Fruit fly (Drosophila melanogaster) whole organism, embryonic: ENCODE data around the gene CG7728.

ENCODE experiments used
- Abd-B ChIP-seq: fragments of 200-800 bp; sonication (Bioruptor generic); optimal IDR thresholded peaks from 2 replicates; lab custom pipeline; 2018; ENCODE audit warnings: missing biosample characterization, mild to moderate bottlenecking, missing genetic modification characterization, moderate library complexity
- BtbVII ChIP-seq: fragments of 200-800 bp; sonication (Bioruptor generic); optimal IDR thresholded peaks from 3 replicates; lab custom pipeline; 2017; ENCODE audit warnings: missing biosample characterization, mild to moderate bottlenecking, missing genetic modification characterization
- Bteb2 ChIP-seq: fragments of 200-800 bp; sonication (Bioruptor generic); optimal IDR thresholded peaks from 2 replicates; lab custom pipeline; 2016; ENCODE audit warnings: missing biosample characterization, missing genetic modification characterization
- CG10147 ChIP-seq: fragments of 200-800 bp; sonication (Bioruptor generic); optimal IDR thresholded peaks from 2 replicates; lab custom pipeline; 2019; ENCODE audit warnings: missing biosample characterization, mild to moderate bottlenecking, missing genetic modification characterization, moderate library complexity
- CG1024 ChIP-seq: fragments of 200-800 bp; sonication (Bioruptor generic); IDR thresholded peaks from 2 replicates; pipeline ENCODE4 v1.3.6; 2022; ENCODE audit warnings: missing biosample characterization, missing genetic modification characterization
- CG11723 ChIP-seq: fragments of 200-800 bp; sonication (Bioruptor generic); optimal IDR thresholded peaks from 2 replicates; lab custom pipeline; 2017; ENCODE audit warnings: missing biosample characterization, mild to moderate bottlenecking, missing genetic modification characterization
- CG13624 ChIP-seq: fragments of 200-800 bp; sonication (Bioruptor generic); optimal IDR thresholded peaks from 2 replicates; lab custom pipeline; 2016; ENCODE audit warnings: missing biosample characterization, missing genetic modification characterization
- CG14050 ChIP-seq: fragments of 200-800 bp; sonication (Bioruptor generic); IDR thresholded peaks from 3 replicates; pipeline ENCODE4 v1.3.6; 2022; ENCODE audit warnings: missing biosample characterization, missing genetic modification characterization
- CG14667 ChIP-seq: fragments of 200-800 bp; sonication (Bioruptor generic); IDR thresholded peaks from 2 replicates; pipeline ENCODE4 v1.3.6; 2022; ENCODE audit warnings: missing biosample characterization, missing genetic modification characterization
- CG15479 ChIP-seq: fragments of 200-800 bp; sonication (Bioruptor generic); optimal IDR thresholded peaks from 3 replicates; lab custom pipeline; 2019; ENCODE audit warnings: missing biosample characterization, mild to moderate bottlenecking, missing genetic modification characterization, moderate library complexity
- CG15514 ChIP-seq: fragments of 200-800 bp; sonication (Bioruptor generic); optimal IDR thresholded peaks from 3 replicates; lab custom pipeline; 2017; ENCODE audit warnings: missing biosample characterization, missing genetic modification characterization, mild to moderate bottlenecking, moderate library complexity, missing genetic modification reagents
- CG15696 ChIP-seq: fragments of 200-800 bp; sonication (Bioruptor generic); optimal IDR thresholded peaks from 2 replicates; lab custom pipeline; 2019; ENCODE audit warnings: missing biosample characterization, mild to moderate bottlenecking, missing genetic modification characterization, moderate library complexity
- CG16863 ChIP-seq: fragments of 200-800 bp; sonication (Bioruptor generic); optimal IDR thresholded peaks from 3 replicates; lab custom pipeline; 2016; ENCODE audit warnings: missing biosample characterization, missing genetic modification characterization
- CG17186 ChIP-seq: fragments of 200-800 bp; sonication (Bioruptor generic); optimal IDR thresholded peaks from 3 replicates; lab custom pipeline; 2017; ENCODE audit warnings: missing biosample characterization, missing genetic modification reagents, missing genetic modification characterization
- CG17385 ChIP-seq: fragments of 200-800 bp; sonication (Bioruptor generic); optimal IDR thresholded peaks from 3 replicates; lab custom pipeline; 2018; ENCODE audit warnings: missing biosample characterization, mild to moderate bottlenecking, missing genetic modification characterization
- CG17568 ChIP-seq: fragments of 200-800 bp; sonication (Bioruptor generic); optimal IDR thresholded peaks from 2 replicates; lab custom pipeline; 2018; ENCODE audit warnings: missing biosample characterization, mild to moderate bottlenecking, missing genetic modification characterization, moderate library complexity
- CG17829 ChIP-seq: fragments of 200-800 bp; optimal IDR thresholded peaks from 2 replicates; lab custom pipeline; 2019; ENCODE audit warnings: missing biosample characterization, mild to moderate bottlenecking, missing genetic modification characterization, moderate library complexity
- CG2129 ChIP-seq: fragments of 200-800 bp; sonication (Bioruptor generic); IDR thresholded peaks from 2 replicates; pipeline ENCODE4 v1.3.6; 2022; ENCODE audit warnings: missing biosample characterization, missing genetic modification characterization; ENCODE audit not compliant: partially characterized antibody
- CG32772 ChIP-seq: fragments of 200-800 bp; sonication (Bioruptor generic); IDR thresholded peaks from 2 replicates; pipeline ENCODE4 v1.3.6; 2022; ENCODE audit warnings: missing biosample characterization, missing genetic modification characterization
- CG34224 ChIP-seq: fragments of 200-800 bp; sonication (Bioruptor generic); IDR thresholded peaks from 3 replicates; pipeline ENCODE4 v1.3.6; 2022; ENCODE audit warnings: missing biosample characterization, missing genetic modification characterization; ENCODE audit not compliant: partially characterized antibody
- CG34376 ChIP-seq: fragments of 200-800 bp; sonication (Bioruptor generic); optimal IDR thresholded peaks from 2 replicates; lab custom pipeline; 2018; ENCODE audit warnings: missing biosample characterization, mild to moderate bottlenecking, missing genetic modification characterization
- CG43689 ChIP-seq: fragments of 200-800 bp; sonication (Bioruptor generic); IDR thresholded peaks from 2 replicates; pipeline ENCODE4 v1.3.6; 2022; ENCODE audit warnings: missing biosample characterization, missing genetic modification characterization
- CG6175 ChIP-seq: fragments of 200-800 bp; sonication (Bioruptor generic); IDR thresholded peaks from 3 replicates; pipeline ENCODE4 v1.3.6; 2022; ENCODE audit warnings: missing biosample characterization, missing genetic modification characterization
- CG6272 ChIP-seq: fragments of 200-800 bp; sonication (Bioruptor generic); IDR thresholded peaks from 2 replicates; pipeline ENCODE4 v1.3.6; 2022; ENCODE audit warnings: missing biosample characterization, missing genetic modification characterization
- CG6654 ChIP-seq: fragments of 200-800 bp; sonication (Bioruptor generic); optimal IDR thresholded peaks from 2 replicates; lab custom pipeline; 2017; ENCODE audit warnings: missing biosample characterization, mild to moderate bottlenecking, missing genetic modification characterization
- CG6689 ChIP-seq: fragments of 200-800 bp; sonication (Bioruptor generic); IDR thresholded peaks from 2 replicates; pipeline ENCODE4 v1.3.6; 2022; ENCODE audit warnings: missing biosample characterization, missing genetic modification characterization
- CG8765 ChIP-seq: fragments of 200-800 bp; sonication (Bioruptor generic); IDR thresholded peaks from 2 replicates; pipeline ENCODE4 v1.3.6; 2022; ENCODE audit warnings: missing biosample characterization, missing genetic modification characterization
- CG9215 ChIP-seq: fragments of 200-800 bp; sonication (Bioruptor generic); IDR thresholded peaks from 2 replicates; pipeline ENCODE4 v1.3.6; 2022; ENCODE audit warnings: missing biosample characterization, missing genetic modification characterization
- Gsc ChIP-seq: fragments of 200-800 bp; sonication (Bioruptor generic); IDR thresholded peaks from 2 replicates; pipeline ENCODE4 v1.3.6; 2022; ENCODE audit warnings: missing biosample characterization, missing genetic modification characterization
- HHEX ChIP-seq: fragments of 200-800 bp; sonication (Bioruptor generic); optimal IDR thresholded peaks from 3 replicates; lab custom pipeline; 2017; ENCODE audit warnings: missing biosample characterization, mild to moderate bottlenecking, missing genetic modification characterization, missing genetic modification reagents
- Neu2 ChIP-seq: fragments of 200-800 bp; sonication (Bioruptor generic); optimal IDR thresholded peaks from 3 replicates; lab custom pipeline; 2016; ENCODE audit warnings: missing biosample characterization, missing genetic modification characterization, borderline replicate concordance
- Nf-YB ChIP-seq: fragments of 200-800 bp; sonication (Bioruptor generic); optimal IDR thresholded peaks from 3 replicates; lab custom pipeline; 2019; ENCODE audit warnings: missing biosample characterization, mild to moderate bottlenecking, missing genetic modification characterization, moderate library complexity
- Nf-YC ChIP-seq: fragments of 200-800 bp; optimal IDR thresholded peaks from 3 replicates; lab custom pipeline; 2019; ENCODE audit warnings: missing biosample characterization, mild to moderate bottlenecking, missing genetic modification characterization, moderate library complexity
- Sin3A ChIP-seq: fragments of >200 bp; optimal IDR thresholded peaks from 2 replicates; lab custom pipeline; 2018
- abd-A ChIP-seq: fragments of 200-800 bp; sonication (Bioruptor generic); optimal IDR thresholded peaks from 3 replicates; lab custom pipeline; 2019; ENCODE audit warnings: missing biosample characterization, mild to moderate bottlenecking, missing genetic modification characterization, moderate library complexity
- al ChIP-seq: fragments of 200-800 bp; sonication (Bioruptor generic); IDR thresholded peaks from 2 replicates; pipeline ENCODE4 v1.3.6; 2022; ENCODE audit warnings: missing biosample characterization, missing genetic modification characterization
- ash1 ChIP-seq: fragments of 200-800 bp; sonication (Bioruptor generic); optimal IDR thresholded peaks from 2 replicates; lab custom pipeline; 2018; ENCODE audit warnings: missing biosample characterization, mild to moderate bottlenecking, missing genetic modification characterization
- cas ChIP-seq: fragments of 200-800 bp; sonication (Bioruptor generic); IDR thresholded peaks from 2 replicates; pipeline ENCODE4 v1.3.6; 2022; ENCODE audit warnings: missing biosample characterization, missing genetic modification characterization
- chif ChIP-seq, 2 experiments: fragments of 200-800 bp; sonication (Bioruptor generic); optimal IDR thresholded peaks; 3 replicates each; lab custom pipeline; 2016; ENCODE audit warnings: missing biosample characterization in 2 of 2, missing genetic modification characterization in 2 of 2
- chm ChIP-seq: fragments of 200-800 bp; sonication (Bioruptor generic); IDR thresholded peaks from 2 replicates; pipeline ENCODE4 v1.3.6; 2022; ENCODE audit warnings: missing biosample characterization, missing genetic modification characterization
- dan ChIP-seq: fragments of 200-800 bp; sonication (Bioruptor generic); IDR thresholded peaks from 2 replicates; pipeline ENCODE4 v1.3.6; 2022; ENCODE audit warnings: missing biosample characterization, missing genetic modification characterization
- emc ChIP-seq: fragments of 200-800 bp; sonication (Bioruptor generic); optimal IDR thresholded peaks from 2 replicates; lab custom pipeline; 2016; ENCODE audit warnings: missing biosample characterization, missing genetic modification characterization
- exex ChIP-seq: fragments of 200-800 bp; sonication (Bioruptor generic); optimal IDR thresholded peaks from 4 replicates; lab custom pipeline; 2018; ENCODE audit warnings: missing biosample characterization, mild to moderate bottlenecking, missing genetic modification characterization, moderate library complexity
- eyg ChIP-seq: fragments of 200-800 bp; sonication (Bioruptor generic); optimal IDR thresholded peaks from 3 replicates; lab custom pipeline; 2016; ENCODE audit warnings: missing biosample characterization, missing genetic modification characterization
- fu2 ChIP-seq: fragments of 200-800 bp; sonication (Bioruptor generic); optimal IDR thresholded peaks from 2 replicates; lab custom pipeline; 2016; ENCODE audit warnings: missing biosample characterization, missing genetic modification characterization
- gt ChIP-seq: fragments of 200-800 bp; sonication (Bioruptor generic); IDR thresholded peaks from 2 replicates; pipeline ENCODE4 v1.3.6; 2022; ENCODE audit warnings: missing biosample characterization, missing genetic modification characterization
- hth ChIP-seq: fragments of >200 bp; optimal IDR thresholded peaks from 2 replicates; lab custom pipeline; 2017; ENCODE audit warnings: inconsistent platforms
- inv ChIP-seq: fragments of 200-800 bp; sonication (Bioruptor generic); IDR thresholded peaks from 2 replicates; pipeline ENCODE4 v1.3.6; 2022; ENCODE audit warnings: missing biosample characterization, missing genetic modification characterization; ENCODE audit not compliant: partially characterized antibody
- ken ChIP-seq: fragments of 200-800 bp; sonication (Bioruptor generic); IDR thresholded peaks from 3 replicates; pipeline ENCODE4 v1.3.6; 2022; ENCODE audit warnings: missing biosample characterization, missing genetic modification characterization
- maf-S ChIP-seq: fragments of 200-800 bp; sonication (Bioruptor generic); optimal IDR thresholded peaks from 2 replicates; lab custom pipeline; 2016; ENCODE audit warnings: missing biosample characterization, missing genetic modification characterization
- sr ChIP-seq: fragments of 200-800 bp; sonication (Bioruptor generic); IDR thresholded peaks from 3 replicates; pipeline ENCODE4 v1.3.6; 2022; ENCODE audit warnings: missing biosample characterization, missing genetic modification characterization
- tll ChIP-seq, 2 experiments: fragments of 200-800 bp in 1 of 2; fragments of >200 bp in 1 of 2; sonication (Bioruptor generic) in 1 of 2; optimal IDR thresholded peaks; 2 replicates each; lab custom pipeline; 2017 to 2019; ENCODE audit warnings: missing biosample characterization in 2 of 2, missing genetic modification characterization in 2 of 2, mild to moderate bottlenecking in 1 of 2, moderate library complexity in 1 of 2

The CG7728 gene

DNA sequence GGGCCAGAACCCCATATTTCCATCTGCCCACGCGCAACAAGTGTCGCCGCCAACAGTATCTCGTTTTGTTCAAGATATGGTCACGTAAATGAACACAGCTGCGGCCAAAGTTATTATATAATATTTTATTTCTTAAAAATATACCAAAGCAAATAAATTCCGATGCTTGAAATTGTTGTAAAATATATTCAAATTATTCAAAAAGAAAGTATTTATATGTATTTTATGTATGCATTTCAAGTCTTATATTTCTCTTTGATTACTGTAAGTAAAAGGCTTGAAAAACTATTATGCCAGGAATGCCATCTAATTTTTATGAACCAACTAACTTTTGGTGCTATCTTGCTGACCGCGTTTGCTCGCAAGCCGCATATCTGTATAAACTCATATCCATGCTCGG is 27.2 kb upstream of the CG7728 start (continued):
- TF ChIP-seq exex (tag; lab: Kevin White, UChicago) (no peak), CG2129 (GFP tag; lab: Robert Waterston, UW) (no peak), CG17385 (peak; percentile 39), ken (GFP tag; lab: Robert Waterston, UW) (no peak), maf-S (no peak), CG8765 (GFP tag; lab: Robert Waterston, UW) (no peak), CG34224 (no peak), CG15514 (GFP tag; lab: Kevin White, UChicago) (no peak), CG32772 (GFP tag; lab: Robert Waterston, UW) (no peak), ash1 (no peak), CG11723 (GFP tag; lab: Kevin White, UChicago) (no peak), CG9215 (GFP tag; lab: Robert Waterston, UW) (no peak; the same call in 1 of the 2 replicates), emc (GFP tag; lab: Kevin White, UChicago) (no peak), al (GFP tag; lab: Robert Waterston, UW) (no peak), CG1024 (no peak), CG15696 (tag; lab: Kevin White, UChicago) (no peak), CG6689 (GFP tag; lab: Robert Waterston, UW) (no peak), Sin3A (lab: Kevin White, UChicago) (no peak), Abd-B (GFP tag; lab: Kevin White, UChicago) (peak; percentile 19), chif (GFP tag; optimal IDR thresholded peaks at IDR 0.05; lab: Kevin White, UChicago) (no peak), CG6654 (GFP tag; lab: Kevin White, UChicago) (no peak), CG17829 (peak; percentile 31), tll (GFP tag; optimal IDR thresholded peaks at IDR 0.05; lab: Kevin White, UChicago) (no peak), sr (GFP tag; lab: Robert Waterston, UW) (no peak), CG17186 (GFP tag; lab: Kevin White, UChicago) (no peak), CG10147 (peak; percentile 43), CG34376 (GFP tag; lab: Kevin White, UChicago) (no peak), Nf-YB (GFP tag; lab: Kevin White, UChicago) (no peak), HHEX (GFP tag; lab: Kevin White, UChicago) (peak; percentile 39), CG16863 (no peak), gt (GFP tag; lab: Robert Waterston, UW) (no peak), eyg (GFP tag; lab: Kevin White, UChicago) (no peak), abd-A (no peak), hth (lab: Kevin White, UChicago) (no peak), dan (GFP tag; lab: Robert Waterston, UW) (no peak), CG14667 (GFP tag; lab: Robert Waterston, UW) (no peak), CG15479 (no peak), Bteb2 (no peak), CG13624 (no peak), cas (GFP tag; lab: Robert Waterston, UW) (no peak), inv (GFP tag; lab: Robert Waterston, UW) (no peak), CG43689 (no peak), Gsc (GFP tag; lab: Robert Waterston, UW) (no peak), CG6175 (GFP tag; lab: Robert Waterston, UW) (no peak), CG6272 (GFP tag; lab: Robert Waterston, UW) (peak; percentile 10; the same call in 1 of the 2 replicates), chm (GFP tag; lab: Robert Waterston, UW) (no peak), fu2 (GFP tag; lab: Kevin White, UChicago) (no peak), Neu2 (GFP tag; lab: Kevin White, UChicago) (no peak), CG17568 (GFP tag; lab: Kevin White, UChicago) (no peak), BtbVII (GFP tag; lab: Kevin White, UChicago) (no peak), CG14050 (GFP tag; lab: Robert Waterston, UW) (no peak), Nf-YC (tag; lab: Kevin White, UChicago) (no peak)
